Fruit fly (Drosophila melanogaster) S2 (cell line): Measurements from ENCODE around the gene CDase.

ENCODE experiments used
- CG8478 ChIP-seq: fragments of >200 bp; optimal IDR thresholded peaks from 2 replicates; lab custom pipeline; 2018
- CTCF ChIP-seq, 2 experiments: fragments of >200 bp; optimal IDR thresholded peaks; 2 replicates each; lab custom pipeline; 2018

DNA sequence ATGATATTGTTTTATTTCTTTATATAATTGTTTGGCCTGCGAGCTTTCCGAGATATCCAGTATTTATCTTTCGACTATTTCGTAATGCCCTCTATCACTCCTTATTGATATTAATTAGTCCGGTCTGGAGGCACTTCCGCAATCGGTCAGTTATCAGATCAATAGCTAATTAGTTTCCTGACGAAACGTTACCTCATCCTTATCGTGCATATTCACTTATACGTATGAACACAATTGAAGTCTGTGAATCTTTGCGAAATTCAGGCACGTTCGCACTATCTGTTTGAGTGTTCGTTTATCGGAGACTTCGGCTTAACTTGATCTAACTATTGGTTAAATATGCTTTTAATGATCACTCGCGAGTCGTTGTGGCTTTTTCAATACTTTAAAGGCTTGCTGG is 6.1 kb upstream of the CDase start:
- TF ChIP-seq CTCF (optimal IDR thresholded peaks at IDR 0.05; lab: Kevin White, UChicago) (no peak), CG8478 (no peak)
